Fruit fly (Drosophila melanogaster) whole organism, pupa: ENCODE results near the gene Nep5.

Experiments used
- CG34367 ChIP-seq: fragments of 200-800 bp; sonication (Bioruptor generic); optimal IDR thresholded peaks from 2 replicates; lab custom pipeline; 2018; ENCODE audit warnings: missing biosample characterization, mild to moderate bottlenecking, missing genetic modification characterization
- Pif1B ChIP-seq: fragments of 200-800 bp; sonication (Bioruptor generic); optimal IDR thresholded peaks from 3 replicates; lab custom pipeline; 2016; ENCODE audit warnings: missing biosample characterization, missing genetic modification characterization
- gl ChIP-seq: fragments of 200-800 bp; sonication (Bioruptor generic); optimal IDR thresholded peaks from 2 replicates; lab custom pipeline; 2018; ENCODE audit warnings: missing biosample characterization, mild to moderate bottlenecking, missing genetic modification characterization

dm6 chr3R:27065136-27065535 is 1.1 kb upstream of the Nep5 start, which contains the start of gene CG43935:
- no peak for TF ChIP-seq gl (tag; lab: Kevin White, UChicago)
- no peak for TF ChIP-seq CG34367 (tag; lab: Kevin White, UChicago)
- TF ChIP-seq Pif1B (GFP tag; lab: Kevin White, UChicago): no peak
